Fruit fly (Drosophila melanogaster) whole organism, embryonic: Measurements from ENCODE around the gene syd.

ENCODE experiments used
- CG10274 ChIP-seq: fragments of 200-800 bp; sonication (Bioruptor generic); optimal IDR thresholded peaks from 3 replicates; lab custom pipeline; 2017; ENCODE audit warnings: missing biosample characterization, mild to moderate bottlenecking, missing genetic modification characterization
- CG10543 ChIP-seq: fragments of 200-800 bp; sonication (Bioruptor generic); optimal IDR thresholded peaks from 3 replicates; lab custom pipeline; 2017; ENCODE audit warnings: missing biosample characterization, mild to moderate bottlenecking, missing genetic modification characterization, moderate library complexity
- CG10979 ChIP-seq: fragments of 200-800 bp; sonication (Bioruptor generic); optimal IDR thresholded peaks from 2 replicates; lab custom pipeline; 2018; ENCODE audit warnings: missing biosample characterization, mild to moderate bottlenecking, missing genetic modification characterization, moderate library complexity
- CG11504 ChIP-seq: fragments of 200-800 bp; sonication (Bioruptor generic); optimal IDR thresholded peaks from 3 replicates; lab custom pipeline; 2019; ENCODE audit warnings: missing biosample characterization, mild to moderate bottlenecking, missing genetic modification characterization, moderate library complexity
- CG13624 ChIP-seq: fragments of 200-800 bp; sonication (Bioruptor generic); optimal IDR thresholded peaks from 2 replicates; lab custom pipeline; 2016; ENCODE audit warnings: missing biosample characterization, missing genetic modification characterization
- CG14050 ChIP-seq: fragments of 200-800 bp; sonication (Bioruptor generic); IDR thresholded peaks from 3 replicates; pipeline ENCODE4 v1.3.6; 2022; ENCODE audit warnings: missing biosample characterization, missing genetic modification characterization
- CG15073 ChIP-seq: fragments of 200-800 bp; sonication (Bioruptor generic); optimal IDR thresholded peaks from 2 replicates; lab custom pipeline; 2016; ENCODE audit warnings: missing biosample characterization, missing genetic modification characterization
- CG16815 ChIP-seq: fragments of 200-800 bp; sonication (Bioruptor generic); optimal IDR thresholded peaks from 3 replicates; lab custom pipeline; 2017; ENCODE audit warnings: missing biosample characterization, mild to moderate bottlenecking, missing genetic modification characterization
- CG17361 ChIP-seq: fragments of 200-800 bp; sonication (Bioruptor generic); IDR thresholded peaks from 3 replicates; pipeline ENCODE4 v1.3.6; 2022; ENCODE audit warnings: missing biosample characterization, missing genetic modification characterization
- CG18262 ChIP-seq: fragments of 200-800 bp; optimal IDR thresholded peaks from 3 replicates; lab custom pipeline; 2019; ENCODE audit warnings: missing biosample characterization, mild to moderate bottlenecking, missing genetic modification characterization, moderate library complexity
- CG2712 ChIP-seq: fragments of 200-800 bp; optimal IDR thresholded peaks from 3 replicates; lab custom pipeline; 2019; ENCODE audit warnings: missing biosample characterization, mild to moderate bottlenecking, missing genetic modification characterization, moderate library complexity
- CG2875 ChIP-seq: fragments of 200-800 bp; sonication (Bioruptor generic); optimal IDR thresholded peaks from 2 replicates; lab custom pipeline; 2017; ENCODE audit warnings: missing biosample characterization, mild to moderate bottlenecking, missing genetic modification characterization, missing genetic modification reagents
- CG3726 ChIP-seq: fragments of 200-800 bp; sonication (Bioruptor generic); IDR thresholded peaks from 3 replicates; pipeline ENCODE4, ENCODE4 v1.3.6; 2022; ENCODE audit warnings: missing biosample characterization, missing genetic modification characterization
- CG4328 ChIP-seq: fragments of 200-800 bp; sonication (Bioruptor generic); optimal IDR thresholded peaks from 3 replicates; lab custom pipeline; 2017; ENCODE audit warnings: missing biosample characterization, missing genetic modification reagents, missing genetic modification characterization
- CG4360 ChIP-seq: fragments of 200-800 bp; sonication (Bioruptor generic); IDR thresholded peaks from 2 replicates; pipeline ENCODE4 v1.3.6; 2022; ENCODE audit warnings: missing biosample characterization, missing genetic modification characterization
- CG4730 ChIP-seq: fragments of 200-800 bp; sonication (Bioruptor generic); IDR thresholded peaks from 2 replicates; pipeline ENCODE4 v1.3.6; 2022; ENCODE audit warnings: missing biosample characterization, missing genetic modification characterization
- CG5953 ChIP-seq: fragments of 200-800 bp; sonication (Bioruptor generic); IDR thresholded peaks from 2 replicates; pipeline ENCODE4 v1.3.6; 2022; ENCODE audit warnings: missing biosample characterization, missing genetic modification characterization
- CG8765 ChIP-seq: fragments of 200-800 bp; sonication (Bioruptor generic); IDR thresholded peaks from 2 replicates; pipeline ENCODE4 v1.3.6; 2022; ENCODE audit warnings: missing biosample characterization, missing genetic modification characterization
- CG9609 ChIP-seq: fragments of 200-800 bp; sonication (Bioruptor generic); optimal IDR thresholded peaks from 3 replicates; lab custom pipeline; 2016; ENCODE audit warnings: missing biosample characterization, missing genetic modification characterization
- CG9727 ChIP-seq: fragments of 200-800 bp; sonication (Bioruptor generic); optimal IDR thresholded peaks from 3 replicates; lab custom pipeline; 2017; ENCODE audit warnings: missing biosample characterization, mild to moderate bottlenecking, missing genetic modification characterization
- CG9797 ChIP-seq: fragments of 200-800 bp; sonication (Bioruptor generic); optimal IDR thresholded peaks from 3 replicates; lab custom pipeline; 2018; ENCODE audit warnings: missing biosample characterization, mild to moderate bottlenecking, missing genetic modification characterization
- Dfd ChIP-seq, 2 experiments: fragments of >200 bp; optimal IDR thresholded peaks; 2 replicates each; lab custom pipeline; 2017; ENCODE audit warnings: missing biosample characterization in 2 of 2, missing genetic modification characterization in 2 of 2
- E2f1 ChIP-seq: fragments of 200-800 bp; sonication (Bioruptor generic); IDR thresholded peaks from 2 replicates; pipeline ENCODE4 v1.3.6; 2022; ENCODE audit warnings: missing biosample characterization, missing genetic modification characterization
- Ets65A ChIP-seq: fragments of 200-800 bp; sonication (Bioruptor generic); peaks from one replicate; lab custom pipeline; 2016; ENCODE audit warnings: missing biosample characterization, missing genetic modification characterization
- HLH4C ChIP-seq: fragments of 200-800 bp; sonication (Bioruptor generic); IDR thresholded peaks from 3 replicates; pipeline ENCODE4 v1.3.6; 2022; ENCODE audit warnings: missing biosample characterization, missing genetic modification characterization; ENCODE audit not compliant: partially characterized antibody
- HLH54F ChIP-seq: fragments of 200-800 bp; sonication (Bioruptor generic); optimal IDR thresholded peaks from 3 replicates; lab custom pipeline; 2016; ENCODE audit warnings: missing biosample characterization, missing genetic modification characterization
- Hand ChIP-seq: fragments of 200-800 bp; sonication (Bioruptor generic); optimal IDR thresholded peaks from 2 replicates; lab custom pipeline; 2017; ENCODE audit warnings: mild to moderate bottlenecking, missing biosample characterization, missing genetic modification reagents, missing genetic modification characterization
- Hr51 ChIP-seq, 2 experiments: fragments of 200-800 bp; sonication (Bioruptor generic); optimal IDR thresholded peaks; 2 replicates in 1 of 2; 3 replicates in 1 of 2; lab custom pipeline; 2016 to 2018; ENCODE audit warnings: missing biosample characterization in 2 of 2, missing genetic modification characterization in 2 of 2, mild to moderate bottlenecking in 1 of 2, moderate library complexity in 1 of 2
- PHDP ChIP-seq: fragments of 200-800 bp; sonication (Bioruptor generic); optimal IDR thresholded peaks from 3 replicates; lab custom pipeline; 2018; ENCODE audit warnings: missing biosample characterization, mild to moderate bottlenecking, missing genetic modification characterization, moderate library complexity
- Stat92E ChIP-seq, 3 experiments: fragments of >200 bp in 2 of 3; fragments of 200-800 bp in 1 of 3; sonication (Bioruptor generic) in 1 of 3; optimal IDR thresholded peaks; 2 replicates each; lab custom pipeline; 2017 to 2019; ENCODE audit warnings: missing biosample characterization in 3 of 3, missing genetic modification characterization in 3 of 3, mild to moderate bottlenecking in 1 of 3, moderate library complexity in 1 of 3
- Tbp ChIP-seq: fragments of >200 bp; optimal IDR thresholded peaks from 2 replicates; lab custom pipeline; 2018; ENCODE audit warnings: missing biosample characterization, missing genetic modification characterization
- Xrp1 ChIP-seq: fragments of 200-800 bp; sonication (Bioruptor generic); IDR thresholded peaks from 2 replicates; pipeline ENCODE4 v1.3.6; 2022; ENCODE audit warnings: missing biosample characterization, missing genetic modification characterization
- ato ChIP-seq: fragments of 200-800 bp; sonication (Bioruptor generic); IDR thresholded peaks from 2 replicates; pipeline ENCODE4 v1.3.6; 2022; ENCODE audit warnings: missing biosample characterization, missing genetic modification characterization; ENCODE audit not compliant: partially characterized antibody
- bsh ChIP-seq, 2 experiments: fragments of 200-800 bp; sonication (Bioruptor generic); optimal IDR thresholded peaks; 2 replicates each; lab custom pipeline; 2017 to 2018; ENCODE audit warnings: mild to moderate bottlenecking in 2 of 2, missing biosample characterization in 2 of 2, missing genetic modification characterization in 2 of 2, moderate library complexity in 1 of 2
- croc ChIP-seq: fragments of 200-800 bp; sonication (Bioruptor generic); conservative IDR thresholded peaks from 3 replicates; pipeline ENCODE4 v1.3.6; 2022; ENCODE audit warnings: missing biosample characterization, missing genetic modification characterization
- dmrt99B ChIP-seq: fragments of 200-800 bp; sonication (Bioruptor generic); optimal IDR thresholded peaks from 2 replicates; lab custom pipeline; 2018; ENCODE audit warnings: missing biosample characterization, mild to moderate bottlenecking, missing genetic modification characterization, moderate library complexity
- ftz-f1 ChIP-seq: fragments of 200-800 bp; sonication (Bioruptor generic); optimal IDR thresholded peaks from 2 replicates; lab custom pipeline; 2016; ENCODE audit warnings: missing biosample characterization, missing genetic modification characterization
- gro ChIP-seq: fragments of 200-800 bp; sonication (Bioruptor generic); optimal IDR thresholded peaks from 2 replicates; lab custom pipeline; 2016; ENCODE audit warnings: missing biosample characterization, missing genetic modification characterization
- mirr ChIP-seq: fragments of 200-800 bp; sonication (Bioruptor generic); optimal IDR thresholded peaks from 3 replicates; lab custom pipeline; 2018; ENCODE audit warnings: missing biosample characterization, mild to moderate bottlenecking, missing genetic modification characterization
- nmo ChIP-seq: fragments of 200-800 bp; sonication (Bioruptor generic); optimal IDR thresholded peaks from 2 replicates; lab custom pipeline; 2018; ENCODE audit warnings: missing biosample characterization, mild to moderate bottlenecking, missing genetic modification characterization, moderate library complexity
- ranshi ChIP-seq: fragments of 200-800 bp; sonication (Bioruptor generic); IDR thresholded peaks from 2 replicates; pipeline ENCODE4 v1.3.6; 2022; ENCODE audit warnings: missing biosample characterization, missing genetic modification characterization
- sens ChIP-seq: fragments of 200-800 bp; sonication (Bioruptor generic); peaks from one replicate; lab custom pipeline; 2016; ENCODE audit warnings: missing biosample characterization, missing genetic modification characterization
- tin ChIP-seq: fragments of 200-800 bp; sonication (Bioruptor generic); optimal IDR thresholded peaks from 3 replicates; lab custom pipeline; 2016; ENCODE audit warnings: missing biosample characterization, missing genetic modification characterization
- vvl ChIP-seq: fragments of 200-800 bp; sonication (Bioruptor generic); IDR thresholded peaks from 2 replicates; pipeline ENCODE4 v1.3.6; 2022; ENCODE audit warnings: missing biosample characterization, missing genetic modification characterization
- wek ChIP-seq: fragments of 200-800 bp; sonication (Bioruptor generic); optimal IDR thresholded peaks from 3 replicates; lab custom pipeline; 2018; ENCODE audit warnings: missing biosample characterization, mild to moderate bottlenecking, missing genetic modification characterization, moderate library complexity
- z ChIP-seq: fragments of 200-800 bp; sonication (Bioruptor generic); IDR thresholded peaks from 3 replicates; pipeline ENCODE4 v1.3.6; 2022; ENCODE audit warnings: missing biosample characterization, missing genetic modification characterization
- zfh1 ChIP-seq: fragments of 200-800 bp; sonication (Bioruptor generic); IDR thresholded peaks from 3 replicates; pipeline ENCODE4 v1.3.6; 2022; ENCODE audit warnings: missing biosample characterization, missing genetic modification characterization

The syd gene

dm6 chr3L:7894580-7894979 lies 41.3 kb downstream of the syd start, which contains the start of gene eIF4E5:
Gene eIF4E5, plus strand, starts transcription at chr3L:7894880.
- TF ChIP-seq CG10274 = no peak
- no peak for TF ChIP-seq croc (GFP tag; lab: Robert Waterston, UW)
- TF ChIP-seq CG5953 (GFP tag; lab: Robert Waterston, UW) = no peak
- no peak for TF ChIP-seq Hand
- no peak for TF ChIP-seq CG9609 (GFP tag; lab: Kevin White, UChicago)
- no peak for TF ChIP-seq CG2875 (GFP tag; lab: Kevin White, UChicago)
- TF ChIP-seq CG17361 = no peak
- TF ChIP-seq CG16815 (GFP tag; lab: Kevin White, UChicago) = no peak
- TF ChIP-seq CG10979 (tag; lab: Kevin White, UChicago) = no peak
- TF ChIP-seq CG9797 (GFP tag; lab: Kevin White, UChicago) = no peak

dm6 chr3L:7893840-7894239 lies 42.1 kb downstream of the syd start:
- TF ChIP-seq CG15073 (GFP tag; lab: Kevin White, UChicago) = no peak
- peak; percentile 94 for TF ChIP-seq Ets65A (GFP tag; lab: Kevin White, UChicago)
- TF ChIP-seq, all 482 proteins: peak for 1

dm6 chr3L:7890567-7890966 lies 45.4 kb downstream of the syd start:
- TF ChIP-seq mirr (no peak), HLH54F (GFP tag; lab: Kevin White, UChicago) (no peak), CG2712 (tag; lab: Kevin White, UChicago) (peak; percentile 58), ftz-f1 (no peak), nmo (GFP tag; lab: Kevin White, UChicago) (no peak), HLH4C (no peak), CG3726 (GFP tag; lab: Robert Waterston, UW) (no peak), zfh1 (GFP tag; lab: Robert Waterston, UW) (0 out of 3 replicates have a peak, but pooled peaks have one; percentile 38), CG13624 (no peak), gro (no peak), Tbp (no peak), z (no peak), CG8765 (no peak), sens (GFP tag; lab: Kevin White, UChicago) (peak; percentile 8), vvl (GFP tag; lab: Robert Waterston, UW) (no peak), CG9727 (GFP tag; lab: Kevin White, UChicago) (peak; percentile 1), Xrp1 (GFP tag; lab: Robert Waterston, UW) (peak; percentile 42; the same call in 1 of the 2 replicates), Stat92E (GFP tag; optimal IDR thresholded peaks at IDR 0.05; lab: Kevin White, UChicago) (no peak), CG18262 (tag; lab: Kevin White, UChicago) (peak; percentile 54)

DNA sequence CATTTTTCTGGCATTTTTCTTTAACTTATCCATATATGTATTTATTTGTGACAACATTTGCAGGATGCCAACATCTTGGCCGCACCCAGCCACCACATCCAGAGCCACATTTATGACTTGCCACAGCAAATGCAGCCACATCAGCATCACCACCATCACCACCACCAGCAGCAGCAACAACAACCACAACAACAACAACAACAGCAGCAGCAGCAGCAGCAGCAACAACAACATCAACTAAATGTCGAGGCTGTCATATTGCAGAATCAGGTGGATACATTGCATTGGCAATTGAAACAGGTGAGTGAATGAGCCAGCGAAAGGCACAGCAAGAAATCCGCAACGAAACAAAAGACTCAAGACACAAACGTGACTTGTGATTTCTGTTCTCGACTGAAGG lies 45.9 kb downstream of the syd start:
- no peak for TF ChIP-seq CG14050 (GFP tag; lab: Robert Waterston, UW)
- TF ChIP-seq Dfd (GFP tag; optimal IDR thresholded peaks at IDR 0.05; lab: Kevin White, UChicago) = peak in 1 of 2 experiments; percentile 28
- no peak for TF ChIP-seq ato (GFP tag; lab: Robert Waterston, UW)
- TF ChIP-seq CG4360 = peak; percentile 88
- TF ChIP-seq CG4730 (GFP tag; lab: Robert Waterston, UW) = no peak

DNA sequence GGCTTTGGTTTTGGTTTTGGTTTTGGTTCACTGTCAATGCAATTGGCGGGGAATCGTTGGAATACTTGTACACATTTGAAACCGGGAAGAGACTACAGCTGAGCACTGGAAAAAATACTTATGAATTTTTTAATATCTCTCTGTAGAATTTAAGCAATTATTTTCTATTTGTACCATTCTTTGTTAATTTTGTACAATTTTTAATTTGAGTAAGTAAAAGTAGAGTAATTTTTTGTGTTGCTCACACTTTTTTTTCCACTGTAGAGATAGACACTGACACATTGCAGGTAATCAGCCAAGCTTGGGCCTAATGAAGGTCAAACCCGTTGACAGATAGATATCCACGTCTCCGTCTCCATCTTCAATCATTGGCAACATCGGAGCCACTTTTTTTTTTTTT lies 52.6 kb downstream of the syd start:
- TF ChIP-seq CG11504 (tag; lab: Kevin White, UChicago) (peak; percentile 48), E2f1 (GFP tag; lab: Robert Waterston, UW) (peak; percentile 57; the same call in 1 of the 2 replicates), tin (GFP tag; lab: Kevin White, UChicago) (peak; percentile 14), CG4328 (no peak), PHDP (tag; lab: Kevin White, UChicago) (peak; percentile 3), bsh (GFP tag; optimal IDR thresholded peaks at IDR 0.05; lab: Kevin White, UChicago) (peak in 1 of 2 experiments; percentile 29), ranshi (GFP tag; lab: Robert Waterston, UW) (0 out of 2 replicates have a peak, but pooled peaks have one; percentile 33), CG10543 (GFP tag; lab: Kevin White, UChicago) (no peak), zfh1 (GFP tag; lab: Robert Waterston, UW) (peak; percentile 50; the same call in 2 of the 3 replicates), dmrt99B (tag; lab: Kevin White, UChicago) (peak; percentile 55), wek (no peak), Hr51 (GFP tag; optimal IDR thresholded peaks at IDR 0.05; lab: Kevin White, UChicago) (peak in 1 of 2 experiments; percentile 56)
